Worm (Caenorhabditis elegans): ENCODE results near the gene sly-1.

Gene sly-1

DNA sequence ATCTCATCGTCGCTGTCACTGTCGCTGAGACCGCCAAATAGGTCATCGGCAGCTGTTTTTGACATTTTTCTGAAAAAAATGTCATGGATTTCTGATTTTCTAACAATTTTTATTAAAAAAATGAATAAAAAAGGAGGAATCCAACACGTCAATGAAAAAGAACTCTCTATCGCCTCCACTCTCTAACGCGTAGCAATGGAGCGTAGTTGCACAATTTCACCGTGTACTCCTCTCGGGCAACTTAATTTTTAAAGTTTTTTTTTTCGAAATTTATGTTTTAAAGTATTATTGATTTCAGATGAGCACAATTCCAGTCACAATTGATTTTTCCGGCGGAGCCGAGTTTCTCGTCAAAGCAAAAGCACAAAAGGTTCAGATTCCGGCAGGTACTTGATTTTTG, 1.7 kb upstream of the sly-1 start, which contains the start of the genes taf-11.3 and urm-1:
Gene taf-11.3, minus strand, starts transcription at position 69 of the 400 bp plus-strand sequence.
Gene urm-1, plus strand, starts transcription at position 299 of the 400 bp plus-strand sequence.
- peak; percentile 49 for TF ChIP-seq lin-54 (GFP tag; optimal IDR thresholded peaks at IDR 0.05)
- TF ChIP-seq dpff-1 (tag; optimal IDR thresholded peaks at IDR 0.05) = no peak
- TF ChIP-seq lir-1 (GFP tag; conservative IDR thresholded peaks at IDR 0.05) = no peak
- TF ChIP-seq zfh-2 (GFP tag; conservative IDR thresholded peaks at IDR 0.05) = no peak
- no peak for TF ChIP-seq hrde-1 (tag; optimal IDR thresholded peaks at IDR 0.05; ENCODE audit: borderline replicate concordance)
- TF ChIP-seq attf-5 (GFP tag; optimal IDR thresholded peaks at IDR 0.05) = peak; percentile 55
- TF ChIP-seq ztf-18 (tag; optimal IDR thresholded peaks at IDR 0.05) = peak; percentile 74
- TF ChIP-seq mcd-1 (GFP tag; IDR thresholded peaks at IDR 0.05) = peak; percentile 92
- TF ChIP-seq attf-6 (GFP tag; IDR thresholded peaks at IDR 0.05) = no peak
- peak; percentile 30 for TF ChIP-seq ZK185.1 (tag; optimal IDR thresholded peaks at IDR 0.05; ENCODE audit: poor library complexity, severe bottlenecking)
- no peak for TF ChIP-seq ztf-28 (GFP tag; IDR thresholded peaks at IDR 0.05)
- TF ChIP-seq snpc-4 (GFP tag; optimal IDR thresholded peaks at IDR 0.05) = no peak
- peak in 2 of 4 experiments; percentile 11 to 69 for TF ChIP-seq snpc-4 (tag; optimal IDR thresholded peaks at IDR 0.05)
- peak; percentile 15 for TF ChIP-seq snpc-1.3 (tag; optimal IDR thresholded peaks at IDR 0.05; ENCODE audit: insufficient read depth)
- no peak for TF ChIP-seq K12H6.12 (tag; optimal IDR thresholded peaks at IDR 0.05)
- TF ChIP-seq xnd-1 (tag; optimal IDR thresholded peaks at IDR 0.05) = no peak
- TF ChIP-seq F52B5.7 (tag; optimal IDR thresholded peaks at IDR 0.05) = no peak
- peak; percentile 67; the same call in 1 of the 2 replicates for TF ChIP-seq madf-6 (GFP tag; IDR thresholded peaks at IDR 0.05)
- TF ChIP-seq sptf-2 (GFP tag; optimal IDR thresholded peaks at IDR 0.05) = no peak
- TF ChIP-seq snpc-3.4 (tag; optimal IDR thresholded peaks at IDR 0.05) = peak; percentile 21
- TF ChIP-seq unc-62 (GFP tag; optimal IDR thresholded peaks at IDR 0.05) = no peak
- no peak for TF ChIP-seq hsf-1 (GFP tag; IDR thresholded peaks at IDR 0.05)
- no peak for TF ChIP-seq F49E8.2 (tag; optimal IDR thresholded peaks at IDR 0.05; ENCODE audit: insufficient read depth)
- TF ChIP-seq snpc-1.1 (tag; optimal IDR thresholded peaks at IDR 0.05; ENCODE audit: insufficient read depth) = peak; percentile 49
- peak; percentile 55; the same call in 1 of the 2 replicates for TF ChIP-seq F33H1.4 (GFP tag; IDR thresholded peaks at IDR 0.05)
- TF ChIP-seq mxl-1 (tag; optimal IDR thresholded peaks at IDR 0.05) = no peak
- TF ChIP-seq cebp-1 (GFP tag; IDR thresholded peaks at IDR 0.05) = no peak
- TF ChIP-seq cebp-1 (tag; optimal IDR thresholded peaks at IDR 0.05) = no peak
- peak; percentile 35 for TF ChIP-seq tbp1 (GFP tag; optimal IDR thresholded peaks at IDR 0.05)
- peak; percentile 31; the same call in 1 of the 2 replicates for TF ChIP-seq ceh-100 (GFP tag; IDR thresholded peaks at IDR 0.05)
- no peak for TF ChIP-seq pbrm-1 (GFP tag; IDR thresholded peaks at IDR 0.05)
- TF ChIP-seq let-607 (tag; optimal IDR thresholded peaks at IDR 0.05) = peak in 1 of 2 experiments; percentile 62
- TF ChIP-seq dpl-1 (GFP tag; optimal IDR thresholded peaks at IDR 0.05) = peak; percentile 60
- peak; percentile 50 for TF ChIP-seq efl-1 (GFP tag; optimal IDR thresholded peaks at IDR 0.05)
- peak; percentile 16 for TF ChIP-seq F23B12.7 (tag; optimal IDR thresholded peaks at IDR 0.05; ENCODE audit: insufficient read depth)
- no peak for TF ChIP-seq nhr-90 (tag; optimal IDR thresholded peaks at IDR 0.05)
- TF ChIP-seq madf-8 (GFP tag; conservative IDR thresholded peaks at IDR 0.05) = peak; percentile 24; the same call in 1 of the 2 replicates
- peak in 1 of 3 experiments; percentile 51 for TF ChIP-seq lin-35 (GFP tag; optimal IDR thresholded peaks at IDR 0.05)
- TF ChIP-seq rcor-1 (GFP tag; IDR thresholded peaks at IDR 0.05) = peak; percentile 58
- no peak for TF ChIP-seq F39B2.1 (GFP tag; IDR thresholded peaks at IDR 0.05)
- TF ChIP-seq B0035.1 (tag; optimal IDR thresholded peaks at IDR 0.05) = no peak
- no peak for TF ChIP-seq Y53G8AR.9 (GFP tag; conservative IDR thresholded peaks at IDR 0.05)
- no peak for TF ChIP-seq lin-26 (GFP tag; IDR thresholded peaks at IDR 0.05)
- TF ChIP-seq pha-4 (tag; optimal IDR thresholded peaks at IDR 0.05) = peak; percentile 15
- peak; percentile 27 for TF ChIP-seq lsl-1 (GFP tag; optimal IDR thresholded peaks at IDR 0.05)
- no peak for TF ChIP-seq C06A6.2 (GFP tag; conservative IDR thresholded peaks at IDR 0.05)
- no peak for TF ChIP-seq unc-130 (GFP tag; optimal IDR thresholded peaks at IDR 0.05)
